Worm (Caenorhabditis elegans): Measurements from ENCODE around the gene smi-1.

smi-1 gene

DNA sequence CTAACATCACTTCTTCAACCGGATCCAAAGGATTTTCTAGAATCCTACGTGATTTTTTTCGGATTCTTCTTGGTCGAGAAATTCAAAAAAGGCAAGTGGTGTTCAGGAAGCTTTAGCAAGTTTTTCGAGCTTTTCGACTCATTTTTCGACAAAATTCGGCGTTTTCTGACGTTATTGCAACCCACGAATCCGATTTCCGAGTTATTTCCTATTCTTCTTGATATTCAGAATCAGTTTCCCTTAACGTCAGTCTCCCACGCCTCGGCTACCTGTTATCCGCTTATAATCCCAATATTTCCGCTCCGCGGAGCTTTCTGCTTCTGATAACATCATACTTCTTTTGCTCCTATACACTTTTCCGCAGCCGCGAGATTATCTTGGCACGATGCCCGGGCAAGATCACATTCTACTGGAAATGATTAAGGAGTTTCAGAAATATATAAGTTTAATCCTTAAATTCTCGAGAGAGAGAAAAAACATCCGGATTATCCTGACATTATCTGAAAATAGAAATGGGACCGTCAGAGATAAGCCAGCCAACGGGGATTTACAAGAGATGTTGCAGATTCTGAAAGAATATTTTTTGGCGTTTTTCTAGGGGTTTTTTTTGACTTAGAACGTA is 40.3 kb downstream of the smi-1 start:
- no peak for TF ChIP-seq ets-7 (tag; optimal IDR thresholded peaks at IDR 0.05)
- peak; percentile 29 for TF ChIP-seq ceh-36 (tag; optimal IDR thresholded peaks at IDR 0.05)

DNA sequence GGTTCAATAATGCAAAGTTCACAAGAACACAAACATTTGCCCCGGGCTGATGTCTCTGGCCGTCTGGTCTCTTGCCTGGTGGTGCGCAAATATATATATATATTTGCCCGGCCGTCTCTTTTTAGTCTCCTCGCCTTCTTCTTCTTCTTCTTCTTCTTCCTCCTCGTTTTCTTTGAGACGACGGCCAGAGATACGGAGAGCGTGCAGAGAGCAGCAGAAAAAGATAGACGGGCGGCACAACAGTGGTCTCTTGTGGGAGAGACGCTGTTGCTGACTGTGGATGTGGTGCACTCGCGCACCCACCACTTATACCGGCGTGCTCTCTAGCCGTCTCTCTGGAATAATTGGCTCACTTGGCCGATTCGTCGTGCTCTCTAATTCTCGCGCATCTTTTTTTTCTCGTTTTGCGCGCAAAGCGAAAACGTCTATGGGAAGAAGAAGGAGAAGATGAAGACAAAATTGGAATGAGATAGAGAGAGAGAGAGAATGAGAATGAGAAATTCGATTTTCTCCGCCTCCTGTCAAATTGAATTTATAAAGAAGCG is 43.0 kb downstream of the smi-1 start:
- TF ChIP-seq sea-1 (GFP tag; conservative IDR thresholded peaks at IDR 0.05) = no peak
- TF ChIP-seq ets-7 (tag; optimal IDR thresholded peaks at IDR 0.05) = peak; percentile 45
- TF ChIP-seq pes-1 (GFP tag; IDR thresholded peaks at IDR 0.05) = peak; percentile 49; the same call in 1 of the 2 replicates
- TF ChIP-seq tbx-11 (GFP tag; IDR thresholded peaks at IDR 0.05) = 0 out of 2 replicates have a peak, but pooled peaks have one; percentile 22
- peak; percentile 82 for TF ChIP-seq hmg-4 (GFP tag; optimal IDR thresholded peaks at IDR 0.05)
- no peak for TF ChIP-seq tra-4 (tag; optimal IDR thresholded peaks at IDR 0.05)
- no peak; the same call in 1 of the 2 replicates for TF ChIP-seq tbx-37 (GFP tag; conservative IDR thresholded peaks at IDR 0.05)
- no peak for TF ChIP-seq hnd-1 (tag; optimal IDR thresholded peaks at IDR 0.05)
- peak; percentile 50 for TF ChIP-seq ceh-36 (tag; optimal IDR thresholded peaks at IDR 0.05)
- peak; percentile 63 for TF ChIP-seq F13C5.2 (tag; optimal IDR thresholded peaks at IDR 0.05)
- no peak for TF ChIP-seq B0310.2 (tag; optimal IDR thresholded peaks at IDR 0.05)
- no peak for TF ChIP-seq ceh-13 (GFP tag; optimal IDR thresholded peaks at IDR 0.05)
- peak; percentile 26 for TF ChIP-seq aly-1 (tag; optimal IDR thresholded peaks at IDR 0.05)
- no peak for TF ChIP-seq hmbx-1 (tag; optimal IDR thresholded peaks at IDR 0.05)
- TF ChIP-seq scrt-1 (GFP tag; IDR thresholded peaks at IDR 0.05) = 0 out of 2 replicates have a peak, but pooled peaks have one; percentile 17
- TF ChIP-seq ama-1 (optimal IDR thresholded peaks at IDR 0.05) = no peak
- no peak for TF ChIP-seq flt-1 (GFP tag; IDR thresholded peaks at IDR 0.05)

ce11 chrIII:1922081-1922480 is 43.9 kb downstream of the smi-1 start:
- TF ChIP-seq ceh-36 (tag; optimal IDR thresholded peaks at IDR 0.05) = no peak
- no peak for TF ChIP-seq B0310.2 (tag; optimal IDR thresholded peaks at IDR 0.05)
- TF ChIP-seq hmbx-1 (tag; optimal IDR thresholded peaks at IDR 0.05) = no peak
- no peak for TF ChIP-seq tbx-11 (GFP tag; IDR thresholded peaks at IDR 0.05)
- no peak for TF ChIP-seq scrt-1 (GFP tag; IDR thresholded peaks at IDR 0.05)
- TF ChIP-seq tra-4 (tag; optimal IDR thresholded peaks at IDR 0.05) = no peak
- no peak for TF ChIP-seq sea-1 (GFP tag; conservative IDR thresholded peaks at IDR 0.05)
- no peak for TF ChIP-seq ets-7 (tag; optimal IDR thresholded peaks at IDR 0.05)
- no peak for TF ChIP-seq hmg-4 (GFP tag; optimal IDR thresholded peaks at IDR 0.05)

DNA sequence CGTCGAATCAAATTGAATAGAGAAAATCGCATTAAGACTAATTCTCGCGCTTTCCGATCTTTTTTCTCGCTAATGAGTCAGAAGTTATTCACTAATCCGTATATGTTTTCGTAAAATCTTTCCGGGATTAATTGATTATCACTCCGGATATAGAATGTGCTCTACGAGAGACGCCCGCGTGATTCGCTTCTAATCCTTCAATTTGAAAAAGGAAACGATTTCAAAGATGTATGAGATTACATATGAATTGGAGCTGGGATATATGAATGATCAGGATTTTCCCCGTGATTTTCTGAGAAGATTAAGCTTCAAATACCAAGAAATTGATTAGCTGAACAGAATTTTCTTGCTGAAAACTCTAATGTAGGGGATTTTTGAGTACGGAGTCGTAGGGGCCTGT is 44.4 kb downstream of the smi-1 start:
- TF ChIP-seq ceh-36 (tag; optimal IDR thresholded peaks at IDR 0.05) (peak; percentile 53), ama-1 (optimal IDR thresholded peaks at IDR 0.05) (no peak)

- TF ChIP-seq hmbx-1 (tag; optimal IDR thresholded peaks at IDR 0.05) (no peak), hmg-4 (GFP tag; optimal IDR thresholded peaks at IDR 0.05) (peak; percentile 29), flt-1 (GFP tag; IDR thresholded peaks at IDR 0.05) (0 out of 2 replicates have a peak, but pooled peaks have one; percentile 4), ceh-13 (GFP tag; optimal IDR thresholded peaks at IDR 0.05) (no peak), tbx-37 (GFP tag; conservative IDR thresholded peaks at IDR 0.05) (no peak), ets-7 (tag; optimal IDR thresholded peaks at IDR 0.05) (no peak), aly-1 (tag; optimal IDR thresholded peaks at IDR 0.05) (peak; percentile 43), pes-1 (GFP tag; IDR thresholded peaks at IDR 0.05) (peak; percentile 44; the same call in 1 of the 2 replicates), F13C5.2 (tag; optimal IDR thresholded peaks at IDR 0.05) (peak; percentile 47), sea-1 (GFP tag; conservative IDR thresholded peaks at IDR 0.05) (no peak), hnd-1 (tag; optimal IDR thresholded peaks at IDR 0.05) (no peak), B0310.2 (tag; optimal IDR thresholded peaks at IDR 0.05) (no peak), ama-1 (optimal IDR thresholded peaks at IDR 0.05) (no peak), scrt-1 (GFP tag; IDR thresholded peaks at IDR 0.05) (no peak), tbx-11 (GFP tag; IDR thresholded peaks at IDR 0.05) (no peak)
Measured at ce11 chrIII:1923419-1924318, 45.5 kb downstream of the smi-1 start.

ce11 chrIII:1925048-1925537 is 46.9 kb downstream of the smi-1 start:
- TF ChIP-seq hmbx-1 (tag; optimal IDR thresholded peaks at IDR 0.05) (no peak), pes-1 (GFP tag; IDR thresholded peaks at IDR 0.05) (peak; percentile 67; the same call in 1 of the 2 replicates), hmg-4 (GFP tag; optimal IDR thresholded peaks at IDR 0.05) (peak; percentile 7), tbx-37 (GFP tag; conservative IDR thresholded peaks at IDR 0.05) (peak; percentile 17; the same call in 1 of the 2 replicates)

ce11 chrIII:1925786-1926185 is 47.6 kb downstream of the smi-1 start:
- TF ChIP-seq aly-1 (tag; optimal IDR thresholded peaks at IDR 0.05) (no peak), hmbx-1 (tag; optimal IDR thresholded peaks at IDR 0.05) (no peak), pes-1 (GFP tag; IDR thresholded peaks at IDR 0.05) (no peak), tbx-11 (GFP tag; IDR thresholded peaks at IDR 0.05) (no peak)

DNA sequence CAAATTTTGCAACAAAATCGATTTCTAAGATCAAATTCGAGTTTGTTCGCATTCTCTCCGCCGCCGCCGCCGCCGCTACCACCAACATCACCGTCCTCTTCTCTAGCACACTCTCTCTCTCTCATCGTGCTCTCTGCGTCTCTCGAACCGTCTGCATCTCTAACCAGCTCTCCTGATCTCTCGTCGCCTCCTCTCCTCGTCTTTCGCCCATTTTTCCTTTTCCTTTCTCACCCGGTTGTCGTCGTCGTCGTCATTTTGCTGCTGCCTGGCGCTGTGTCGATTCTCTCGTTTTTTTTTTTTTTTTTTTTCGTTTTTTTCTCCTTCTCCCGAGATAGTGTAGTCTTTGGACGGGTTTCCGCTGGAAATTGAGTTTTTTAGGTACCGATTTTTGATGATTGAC is 48.3 kb downstream of the smi-1 start:
- peak; percentile 12 for TF ChIP-seq pes-1 (GFP tag; IDR thresholded peaks at IDR 0.05)
- TF ChIP-seq tbx-37 (GFP tag; conservative IDR thresholded peaks at IDR 0.05) = peak; percentile 3; the same call in 1 of the 2 replicates
- TF ChIP-seq ama-1 (optimal IDR thresholded peaks at IDR 0.05) = no peak
- no peak for TF ChIP-seq ceh-13 (GFP tag; optimal IDR thresholded peaks at IDR 0.05)
- TF ChIP-seq ets-7 (tag; optimal IDR thresholded peaks at IDR 0.05) = peak; percentile 42
